Worm (Caenorhabditis elegans) whole organism, dauer: ENCODE data around the gene T23G4.2.

Source experiments
- unc-62 ChIP-seq: sonication (generic microtip); optimal IDR thresholded peaks from 2 replicates; lab custom pipeline; 2017; ENCODE audit warnings: missing biosample characterization, missing genetic modification reagents, missing genetic modification characterization

T23G4.2 gene

DNA sequence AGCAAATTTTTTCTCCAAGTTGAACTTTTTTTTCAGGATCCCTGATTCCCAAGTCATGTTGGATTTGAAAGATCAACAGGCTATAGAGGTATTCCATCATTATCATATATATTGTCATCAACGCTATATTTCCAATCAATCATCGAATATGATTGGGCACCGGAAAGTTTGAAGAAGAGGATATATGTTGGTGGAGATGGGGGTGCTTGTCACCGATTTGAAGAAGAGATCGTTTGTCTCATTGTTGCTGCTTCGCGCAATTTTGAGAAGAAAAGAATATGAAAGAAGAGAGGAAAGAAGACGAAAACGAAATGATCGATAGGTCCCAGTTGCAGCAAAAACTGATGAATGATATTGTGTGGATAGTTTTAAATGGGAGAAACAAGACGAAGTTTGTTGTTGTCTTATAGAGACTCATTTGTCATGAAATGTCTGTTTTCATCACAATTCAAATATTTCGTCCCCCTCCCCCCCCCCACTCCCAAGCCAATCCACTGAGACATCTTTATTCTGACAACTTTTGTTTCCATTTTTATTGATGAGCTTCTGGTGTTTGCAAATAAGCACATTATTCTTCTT lies at the start of gene T23G4.2:
T23G4.2 (minus strand) TSS at position 255 of the 579 bp plus-strand sequence.
- TF ChIP-seq unc-62: no peak

- no peak for TF ChIP-seq unc-62
Observed at ce11 chrIV:13727865-13728264, 38.5 kb upstream of the T23G4.2 start.

DNA sequence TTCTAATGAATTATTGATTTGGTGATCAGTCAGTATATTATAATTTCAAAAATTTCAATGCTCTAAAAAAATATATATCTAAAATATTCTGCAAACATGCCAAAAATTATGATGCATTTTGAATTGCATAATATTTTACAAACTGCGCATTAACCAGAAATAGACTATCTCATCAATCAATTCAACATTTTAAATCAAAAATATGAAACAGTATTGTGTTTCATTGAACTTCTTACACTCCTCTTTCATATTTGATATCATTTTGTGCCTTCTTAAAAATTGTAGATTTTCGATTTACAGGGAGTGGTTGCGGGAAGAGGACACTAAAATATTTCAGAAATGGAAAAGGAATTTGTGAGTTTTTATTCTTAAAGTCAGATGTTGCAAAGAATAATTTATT lies 37.3 kb upstream of the T23G4.2 start, which contains the start of gene ent-4:
ent-4 (plus strand) TSS at position 301 of the 400 bp plus-strand sequence.
- no peak for TF ChIP-seq unc-62

ce11 chrIV:13725201-13725600 lies 35.8 kb upstream of the T23G4.2 start:
- TF ChIP-seq unc-62: no peak

DNA sequence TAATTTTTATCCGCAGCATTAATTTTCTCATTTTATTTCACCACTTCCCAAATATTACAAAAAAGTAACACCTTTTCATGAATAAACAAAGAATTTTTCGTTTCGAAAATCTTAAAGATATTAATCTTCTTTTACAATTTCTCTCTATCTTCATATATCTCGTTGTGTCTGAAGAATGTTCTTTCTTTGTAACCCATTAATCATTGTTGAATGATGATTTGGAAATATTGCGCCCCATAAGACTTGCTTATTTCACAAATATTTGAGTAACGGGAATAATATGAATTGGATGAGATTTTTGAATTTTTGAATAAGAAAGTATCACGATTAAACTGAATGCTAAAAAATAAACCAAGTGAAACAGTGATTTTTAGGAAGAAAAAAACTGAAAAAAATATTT lies 31.6 kb upstream of the T23G4.2 start:
- TF ChIP-seq unc-62: no peak

- TF ChIP-seq unc-62: no peak
Observed at ce11 chrIV:13718918-13719317, 29.6 kb upstream of the T23G4.2 start.

DNA sequence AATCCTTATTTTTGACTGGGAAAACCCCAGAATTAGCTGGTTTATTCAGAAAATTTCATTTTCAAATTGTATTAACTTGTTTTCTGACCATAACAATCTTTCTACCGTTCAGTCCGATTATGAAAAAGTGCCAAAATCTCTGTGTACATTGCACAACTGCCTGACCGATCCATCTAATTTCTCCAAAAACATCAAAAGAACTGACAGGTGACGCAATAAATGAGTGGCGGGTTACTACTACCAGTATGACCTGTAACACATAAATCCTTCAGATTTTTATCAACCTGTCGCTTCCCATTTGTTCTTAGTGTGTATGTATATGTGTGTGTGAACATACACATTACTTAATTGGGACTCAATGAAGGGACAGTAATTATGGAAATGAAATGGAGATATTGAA lies 27.4 kb upstream of the T23G4.2 start:
- no peak for TF ChIP-seq unc-62

DNA sequence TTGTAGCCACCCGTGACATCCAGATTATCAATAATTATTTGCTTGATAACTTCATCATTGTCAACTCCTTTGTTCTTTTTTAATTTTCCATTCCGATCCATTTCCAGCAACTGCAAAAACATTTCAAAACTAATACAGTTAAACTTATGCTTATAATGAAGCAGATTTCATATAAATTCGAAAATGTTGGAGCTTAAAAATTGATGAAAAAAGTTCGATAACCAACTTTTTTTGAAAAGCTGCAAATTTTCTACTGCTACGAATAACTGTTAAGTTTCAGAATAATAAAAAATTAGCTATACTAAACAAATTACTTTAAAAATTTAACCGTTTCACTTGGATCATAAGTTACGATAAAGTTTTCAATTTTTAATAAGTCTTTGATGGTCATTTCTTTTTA lies 26.9 kb upstream of the T23G4.2 start, which contains the start of gene C47A4.1:
C47A4.1 (minus strand) TSS at position 101 of the 400 bp plus-strand sequence.
- TF ChIP-seq unc-62: no peak

DNA sequence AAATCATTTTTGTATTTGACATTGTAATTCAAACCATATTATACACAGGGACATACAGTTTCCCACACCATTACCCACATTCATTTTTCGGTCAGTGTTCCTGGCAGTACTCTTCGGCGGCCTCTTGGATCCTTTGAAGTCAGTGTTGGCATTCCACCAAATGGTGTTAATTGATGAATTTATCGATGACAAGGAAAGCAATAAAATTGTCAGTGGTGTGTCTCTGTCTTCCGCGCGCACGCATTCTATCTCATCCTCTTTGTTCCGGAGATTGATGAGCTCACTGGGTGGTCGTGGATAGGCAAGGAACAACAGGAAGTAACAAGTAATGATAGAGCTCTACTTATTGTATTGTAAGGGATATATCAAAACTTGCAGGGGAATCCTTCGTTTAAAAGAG lies 21.0 kb upstream of the T23G4.2 start:
- TF ChIP-seq unc-62: no peak

- no peak for TF ChIP-seq unc-62
Observed at ce11 chrIV:13709069-13709640, 19.8 kb upstream of the T23G4.2 start.

ce11 chrIV:13707894-13708293 lies 18.5 kb upstream of the T23G4.2 start:
- TF ChIP-seq unc-62: no peak

ce11 chrIV:13703828-13704425 lies 14.6 kb upstream of the T23G4.2 start, which contains the start of gene tlp-1:
Gene tlp-1 (minus strand): TSS chrIV:13704082.
- no peak for TF ChIP-seq unc-62

DNA sequence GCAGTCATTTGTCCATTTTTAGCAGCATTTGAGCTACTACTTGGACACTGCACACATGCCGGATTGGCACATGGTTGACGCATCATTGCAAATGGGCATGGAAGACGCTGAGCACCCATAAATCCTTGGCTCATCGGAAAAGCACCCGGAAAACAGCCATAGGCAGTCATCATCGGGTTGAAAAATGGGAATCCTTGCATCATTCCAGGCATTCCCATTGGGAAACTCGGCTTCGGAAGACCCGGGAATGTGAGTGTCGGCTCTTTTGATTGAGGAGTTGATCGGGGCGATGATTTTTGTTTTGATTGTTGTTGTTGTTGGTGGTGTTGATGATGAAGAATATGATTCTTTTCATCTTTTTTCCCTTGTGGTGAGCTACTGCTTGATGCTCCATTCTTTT lies 13.3 kb upstream of the T23G4.2 start:
- no peak for TF ChIP-seq unc-62

DNA sequence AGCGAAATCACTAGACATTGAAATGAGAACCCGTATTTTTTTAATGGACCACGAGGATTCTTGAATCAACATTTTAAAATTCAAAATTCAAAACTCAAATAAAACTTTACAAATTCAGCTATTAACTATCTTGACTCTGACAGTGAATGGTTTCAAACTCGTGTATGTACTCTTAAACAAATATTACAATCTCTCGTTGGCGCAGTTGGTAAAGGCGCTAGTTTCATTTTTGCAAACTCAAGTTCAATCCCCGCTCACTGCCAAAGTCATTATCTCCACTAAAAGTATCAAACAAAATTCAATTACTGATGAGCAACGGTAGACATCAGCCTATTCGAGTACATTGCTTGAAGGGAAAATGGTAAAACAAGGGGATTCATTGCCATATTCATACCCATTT lies 12.1 kb upstream of the T23G4.2 start:
- TF ChIP-seq unc-62: no peak

ce11 chrIV:13700847-13701246 lies 11.5 kb upstream of the T23G4.2 start:
- no peak for TF ChIP-seq unc-62

ce11 chrIV:13699384-13699788 lies 10.0 kb upstream of the T23G4.2 start:
- TF ChIP-seq unc-62: no peak

ce11 chrIV:13698603-13699002 lies 9.2 kb upstream of the T23G4.2 start, which contains the start of gene T23G4.127:
Gene T23G4.127 (minus strand): TSS chrIV:13698703.
- no peak for TF ChIP-seq unc-62

DNA sequence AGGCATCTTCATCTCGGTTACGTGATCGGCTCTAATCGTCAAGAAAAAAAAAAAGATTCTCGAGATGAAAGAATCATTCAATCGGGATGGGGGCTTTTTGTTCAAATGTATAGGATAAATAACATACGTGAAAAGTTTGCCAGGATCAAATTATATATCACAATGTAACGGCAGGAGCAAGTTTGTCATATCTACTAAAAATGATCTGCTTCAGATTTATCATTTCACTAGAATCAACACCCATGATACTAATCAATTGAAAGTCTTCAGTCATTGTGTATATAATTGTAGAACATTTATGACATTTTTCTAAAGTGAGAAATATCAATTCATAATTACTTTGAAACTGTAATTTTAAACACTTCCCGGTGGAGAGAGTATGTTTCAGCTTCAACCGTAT lies 7.5 kb upstream of the T23G4.2 start:
- no peak for TF ChIP-seq unc-62
